Worm (Caenorhabditis elegans): ENCODE results near the gene mig-2.

DNA sequence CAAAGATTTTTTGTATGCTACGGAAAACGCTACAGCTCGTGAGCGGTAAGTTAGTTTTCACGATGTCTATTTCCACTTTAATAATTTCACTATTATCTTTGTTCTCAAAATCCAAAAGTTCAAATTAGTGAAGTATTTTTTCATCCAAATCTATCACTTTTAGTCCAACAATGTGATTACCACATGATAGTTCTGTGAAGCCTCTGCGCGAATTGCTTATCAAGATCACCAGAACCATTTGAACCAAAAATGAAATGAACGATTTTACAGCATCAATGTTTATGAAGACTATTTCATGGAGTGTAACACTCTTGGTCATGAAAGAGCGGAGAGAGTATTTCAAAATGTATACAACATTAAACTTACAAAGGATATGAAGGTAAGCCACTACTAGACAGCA is 14.0 kb upstream of the mig-2 start:
- TF ChIP-seq lir-3 (tag; optimal IDR thresholded peaks at IDR 0.05; ENCODE audit: poor library complexity): no peak
- TF ChIP-seq fkh-8 (tag; optimal IDR thresholded peaks at IDR 0.05): no peak
- TF ChIP-seq fos-1 (tag; optimal IDR thresholded peaks at IDR 0.05): no peak
- no peak for TF ChIP-seq sup-37 (GFP tag; optimal IDR thresholded peaks at IDR 0.05)
- no peak for TF ChIP-seq nhr-76 (tag; optimal IDR thresholded peaks at IDR 0.05)
- no peak for TF ChIP-seq mdl-1 (tag; optimal IDR thresholded peaks at IDR 0.05)
- no peak for TF ChIP-seq nhr-28 (tag; optimal IDR thresholded peaks at IDR 0.05)
- no peak for TF ChIP-seq fkh-10 (GFP tag; optimal IDR thresholded peaks at IDR 0.05)
- no peak for TF ChIP-seq efl-1 (optimal IDR thresholded peaks at IDR 0.05)
- peak in 1 of 2 experiments; percentile 18 for TF ChIP-seq efl-1 (GFP tag; optimal IDR thresholded peaks at IDR 0.05 in 1 of 2)
- no peak for TF ChIP-seq nhr-237 (tag; optimal IDR thresholded peaks at IDR 0.05)
- no peak for TF ChIP-seq lin-39 (tag; optimal IDR thresholded peaks at IDR 0.05)
- no peak for TF ChIP-seq aha-1 (tag; optimal IDR thresholded peaks at IDR 0.05)
- TF ChIP-seq ceh-82 (tag; optimal IDR thresholded peaks at IDR 0.05): no peak

All from whole organism, L1 larva.